Worm (Caenorhabditis elegans): ENCODE results near the gene ZK1128.7.

DNA sequence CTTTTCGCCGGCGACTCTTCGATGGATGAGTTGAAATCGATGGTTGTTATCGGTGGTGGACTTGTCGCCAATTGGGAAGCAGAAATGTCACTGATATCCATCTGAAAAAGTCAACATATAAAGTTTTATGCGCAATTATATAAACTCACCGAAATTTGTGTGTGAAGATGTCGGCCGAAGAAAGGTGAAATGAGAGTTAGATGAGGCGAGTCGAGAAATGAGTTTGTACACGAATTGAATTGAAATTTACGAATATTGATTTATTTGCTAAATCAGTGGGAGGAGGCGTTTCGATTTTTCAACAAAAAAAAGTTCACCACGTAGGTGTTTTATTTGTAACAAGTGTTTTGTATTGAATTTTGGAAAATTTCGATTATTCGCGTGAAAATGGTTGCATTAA lies 35.5 kb upstream of the ZK1128.7 start, which contains the start of gene kel-10:
- TF ChIP-seq ztf-23 (GFP tag; IDR thresholded peaks at IDR 0.05) (no peak), flt-1 (GFP tag; IDR thresholded peaks at IDR 0.05) (no peak)
